Fruit fly (Drosophila melanogaster): ENCODE data around the gene Aduk.

DNA sequence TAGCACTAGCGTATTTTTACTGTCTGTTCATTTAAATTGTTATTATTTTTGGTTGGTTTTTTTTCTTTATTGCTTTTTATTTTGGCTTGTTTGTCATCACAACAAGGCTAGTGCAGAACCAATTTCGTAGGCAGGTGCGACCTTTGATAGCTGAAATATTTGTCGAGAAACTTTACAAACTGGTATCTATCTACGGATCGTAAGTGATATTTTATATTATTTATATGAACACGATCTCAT lies 5.5 kb upstream of the Aduk start, which contains the start of gene drn:
- TF ChIP-seq CG34367 (tag; optimal IDR thresholded peaks at IDR 0.05) (no peak), EcR (GFP tag; optimal IDR thresholded peaks at IDR 0.05) (no peak), CG32121 (GFP tag; IDR thresholded peaks at IDR 0.05) (no peak), gl (tag; optimal IDR thresholded peaks at IDR 0.05) (no peak)

Data from whole organism, pupa.